Fruit fly (Drosophila melanogaster): ENCODE data around the gene CG44532.

CG44532 gene

dm6 chrX:9136776-9137550 lies 24.9 kb upstream of the CG44532 start (continued):
- 0 out of 2 replicates have a peak, but pooled peaks have one; percentile 36 for TF ChIP-seq CG32767 (GFP tag; IDR thresholded peaks at IDR 0.05)
- TF ChIP-seq CG31441 (GFP tag; IDR thresholded peaks at IDR 0.05) = peak; percentile 74
- no peak for TF ChIP-seq fru (optimal IDR thresholded peaks at IDR 0.05)
- TF ChIP-seq CG31365 (tag; optimal IDR thresholded peaks at IDR 0.05) = no peak
- TF ChIP-seq CG15696 (tag; optimal IDR thresholded peaks at IDR 0.05) = peak; percentile 21
- peak; percentile 28; the same call in 1 of the 2 replicates for TF ChIP-seq CG5953 (GFP tag; IDR thresholded peaks at IDR 0.05)
- TF ChIP-seq Med (GFP tag) = peak; percentile 89
- no peak for TF ChIP-seq sc (optimal IDR thresholded peaks at IDR 0.05)
- peak; percentile 27 for TF ChIP-seq sc (GFP tag; optimal IDR thresholded peaks at IDR 0.05)
- TF ChIP-seq NfI (GFP tag; optimal IDR thresholded peaks at IDR 0.05) = peak; percentile 33
- peak; percentile 79 for TF ChIP-seq gem (tag; optimal IDR thresholded peaks at IDR 0.05)
- TF ChIP-seq CG12744 (GFP tag; optimal IDR thresholded peaks at IDR 0.05) = no peak
- peak; percentile 45 for TF ChIP-seq ssp (GFP tag; IDR thresholded peaks at IDR 0.05)
- TF ChIP-seq CG12942 (GFP tag; optimal IDR thresholded peaks at IDR 0.05) = peak; percentile 12

- TF ChIP-seq CG4360 (GFP tag; IDR thresholded peaks at IDR 0.05) = no peak
- TF ChIP-seq stc (GFP tag; IDR thresholded peaks at IDR 0.05) = no peak
- TF ChIP-seq CG17829 (tag; optimal IDR thresholded peaks at IDR 0.05) = no peak
- TF ChIP-seq inv (GFP tag; IDR thresholded peaks at IDR 0.05; ENCODE audit: partially characterized antibody) = no peak
- peak; percentile 17 for TF ChIP-seq CG15514 (GFP tag; optimal IDR thresholded peaks at IDR 0.05)
- TF ChIP-seq CG31365 (tag; optimal IDR thresholded peaks at IDR 0.05) = no peak
- TF ChIP-seq CG32532 (GFP tag; IDR thresholded peaks at IDR 0.05) = peak; percentile 38
- peak in 1 of 2 experiments; percentile 59 for TF ChIP-seq bsh (GFP tag; optimal IDR thresholded peaks at IDR 0.05)
- no peak for TF ChIP-seq onecut (GFP tag; IDR thresholded peaks at IDR 0.05)
- TF ChIP-seq CG30020 (tag; optimal IDR thresholded peaks at IDR 0.05) = no peak
- TF ChIP-seq gce (GFP tag; IDR thresholded peaks at IDR 0.05) = no peak
- no peak for TF ChIP-seq fd64A (GFP tag; optimal IDR thresholded peaks at IDR 0.05)
- TF ChIP-seq HHEX (GFP tag; optimal IDR thresholded peaks at IDR 0.05) = peak; percentile 59
- no peak for TF ChIP-seq Blimp-1 (GFP tag; optimal IDR thresholded peaks at IDR 0.05)
- peak; percentile 37 for TF ChIP-seq wek (GFP tag; optimal IDR thresholded peaks at IDR 0.05)
- TF ChIP-seq CG18599 (GFP tag; optimal IDR thresholded peaks at IDR 0.05) = peak; percentile 20
- no peak for TF ChIP-seq fd96Cb (tag; optimal IDR thresholded peaks at IDR 0.05)
- TF ChIP-seq Hr78 (GFP tag; optimal IDR thresholded peaks at IDR 0.05) = no peak
- TF ChIP-seq grau (tag; optimal IDR thresholded peaks at IDR 0.05) = no peak
- peak; percentile 88 for TF ChIP-seq aop (GFP tag; IDR thresholded peaks at IDR 0.05)
- no peak for TF ChIP-seq CG17186 (GFP tag; optimal IDR thresholded peaks at IDR 0.05)
- TF ChIP-seq oc (tag; optimal IDR thresholded peaks at IDR 0.05) = peak; percentile 46
- peak; percentile 19 for TF ChIP-seq dmrt99B (tag; optimal IDR thresholded peaks at IDR 0.05)
- no peak for TF ChIP-seq CoRest (tag; optimal IDR thresholded peaks at IDR 0.05)
- no peak for TF ChIP-seq CG14050 (GFP tag; IDR thresholded peaks at IDR 0.05)
- peak; percentile 52; the same call in 1 of the 3 replicates for TF ChIP-seq ci (GFP tag; IDR thresholded peaks at IDR 0.05)
- TF ChIP-seq ATbp (GFP tag; optimal IDR thresholded peaks at IDR 0.05) = peak; percentile 3
- TF ChIP-seq gcm (GFP tag; optimal IDR thresholded peaks at IDR 0.05) = peak; percentile 45
- no peak for TF ChIP-seq CG1647 (GFP tag; optimal IDR thresholded peaks at IDR 0.05)
- no peak for TF ChIP-seq CG17361 (GFP tag; IDR thresholded peaks at IDR 0.05)
- peak in 1 of 2 experiments; percentile 60 for TF ChIP-seq Eip74EF (GFP tag; optimal IDR thresholded peaks at IDR 0.05)
- TF ChIP-seq CG6765 (GFP tag; optimal IDR thresholded peaks at IDR 0.05) = no peak
- no peak for TF ChIP-seq en (GFP tag; optimal IDR thresholded peaks at IDR 0.05)
- peak; percentile 12 for TF ChIP-seq CG12071 (GFP tag; optimal IDR thresholded peaks at IDR 0.05)
- TF ChIP-seq Hr3 (GFP tag; optimal IDR thresholded peaks at IDR 0.05) = no peak
These were observed 22.8 kb upstream of the CG44532 start for dm6 chrX:9139138-9139537.
